Worm (Caenorhabditis elegans) whole organism, early embryonic: ENCODE measurements around the gene clh-5.

Experiments used
- B0310.2 ChIP-seq: sonication (generic microtip); optimal IDR thresholded peaks from 2 replicates; lab custom pipeline; 2016; ENCODE audit warnings: mild to moderate bottlenecking, missing genetic modification characterization, missing compliant biosample characterization
- ets-7 ChIP-seq: sonication (generic microtip); optimal IDR thresholded peaks from 2 replicates; lab custom pipeline; 2016; ENCODE audit warnings: missing genotype, missing genetic modification characterization, missing compliant biosample characterization
- scrt-1 ChIP-seq: fragments of 200-800 bp; sonication (Bioruptor generic); IDR thresholded peaks from 2 replicates; pipeline ENCODE4 v1.3.6; 2022; ENCODE audit warnings: missing genetic modification characterization, missing compliant biosample characterization

DNA sequence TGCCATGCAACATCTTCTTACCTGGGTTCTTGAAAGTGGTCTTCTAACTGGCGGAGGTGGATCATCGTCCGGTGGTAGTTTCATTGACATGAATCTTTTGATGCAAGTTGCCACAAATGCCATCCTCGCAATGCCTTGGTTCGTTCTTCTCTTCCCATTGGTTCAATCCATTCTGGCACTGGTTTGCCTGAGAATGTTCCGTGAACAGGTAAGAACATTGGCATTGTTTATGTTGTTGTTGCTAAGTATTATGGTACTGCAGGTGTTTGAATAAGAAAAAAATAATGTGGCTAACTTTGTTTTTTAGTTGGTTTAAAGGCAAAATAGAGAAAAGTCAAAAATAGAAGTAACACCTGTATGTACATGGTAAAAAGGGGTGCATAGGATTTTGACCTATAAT is 45.4 kb upstream of the clh-5 start:
- TF ChIP-seq B0310.2 (tag; lab: Kevin White, UChicago) = no peak
- no peak for TF ChIP-seq scrt-1 (GFP tag; lab: Robert Waterston, UW)
- no peak for TF ChIP-seq ets-7
